Worm (Caenorhabditis elegans) whole organism, L4 larva: ENCODE measurements around the gene ham-2.

ENCODE experiments used
- F37D6.2 ChIP-seq: sonication (generic microtip); optimal IDR thresholded peaks from 2 replicates; lab custom pipeline; 2016; ENCODE audit warnings: mild to moderate bottlenecking, missing genetic modification characterization, missing compliant biosample characterization
- F49E8.2 ChIP-seq: sonication (generic microtip); optimal IDR thresholded peaks from 2 replicates; lab custom pipeline; 2016; ENCODE audit warnings: missing compliant biosample characterization, mild to moderate bottlenecking, missing genetic modification characterization, borderline replicate concordance
- T20F7.1 ChIP-seq: fragments of 200-800 bp; sonication (Bioruptor generic); optimal IDR thresholded peaks from 2 replicates; lab custom pipeline; 2018; ENCODE audit warnings: mild to moderate bottlenecking, missing genetic modification characterization, missing compliant biosample characterization
- arid-1 ChIP-seq: fragments of 200-800 bp; sonication (Bioruptor generic); conservative IDR thresholded peaks from 2 replicates; pipeline ENCODE4 v1.3.6; 2022; ENCODE audit warnings: missing genetic modification reagents, missing genetic modification characterization, missing compliant biosample characterization
- daf-16 ChIP-seq, 3 experiments: sonication (generic microtip); optimal IDR thresholded peaks; 2 replicates each; lab custom pipeline; 2016 to 2017; ENCODE audit warnings: missing genetic modification characterization in 3 of 3, missing genetic modification reagents in 3 of 3, mild to moderate bottlenecking in 2 of 3, missing compliant biosample characterization in 2 of 3, missing biosample characterization in 1 of 3, moderate library complexity in 1 of 3
- daf-19 ChIP-seq: fragments of 200-800 bp; sonication (Bioruptor generic); conservative IDR thresholded peaks from 2 replicates; pipeline ENCODE4 v1.3.6; 2022; ENCODE audit warnings: missing genetic modification characterization, missing compliant biosample characterization
- dmd-6 ChIP-seq: fragments of 200-800 bp; sonication (Bioruptor generic); IDR thresholded peaks from 2 replicates; pipeline ENCODE4 v1.3.6; 2022; ENCODE audit warnings: missing genetic modification reagents, missing genetic modification characterization, missing compliant biosample characterization
- dmd-8 ChIP-seq: fragments of 200-800 bp; sonication (Bioruptor generic); IDR thresholded peaks from 2 replicates; pipeline ENCODE4 v1.3.6; 2022; ENCODE audit warnings: missing genetic modification characterization, missing compliant biosample characterization
- dpl-1 ChIP-seq: fragments of 150-350 bp; optimal IDR thresholded peaks from 2 replicates; lab custom pipeline; 2014; ENCODE audit warnings: missing biosample characterization, missing genetic modification reagents, missing genetic modification characterization
- dve-1 ChIP-seq: sonication (generic microtip); optimal IDR thresholded peaks from 2 replicates; lab custom pipeline; 2017; ENCODE audit warnings: antibody characterized with exemption, mild to moderate bottlenecking, missing genetic modification characterization, missing compliant biosample characterization; ENCODE audit not compliant: insufficient read depth
- egl-43 ChIP-seq: fragments of 200-800 bp; sonication (Bioruptor generic); IDR thresholded peaks from 2 replicates; pipeline ENCODE4 v1.3.6; 2022; ENCODE audit warnings: missing genetic modification reagents, missing genetic modification characterization, missing compliant biosample characterization
- hlh-11 ChIP-seq: fragments of 200-800 bp; sonication (Bioruptor generic); optimal IDR thresholded peaks from 2 replicates; lab custom pipeline; 2018; ENCODE audit warnings: mild to moderate bottlenecking, missing genetic modification characterization, missing compliant biosample characterization
- hlh-30 ChIP-seq: sonication (generic microtip); optimal IDR thresholded peaks from 2 replicates; lab custom pipeline; 2017; ENCODE audit warnings: antibody characterized with exemption, mild to moderate bottlenecking, missing genetic modification characterization, missing compliant biosample characterization; ENCODE audit not compliant: insufficient read depth
- jun-1 ChIP-seq: fragments of 150-350 bp; optimal IDR thresholded peaks from 2 replicates; lab custom pipeline; 2014; ENCODE audit warnings: missing biosample characterization, missing genetic modification reagents, missing genetic modification characterization
- lin-1 ChIP-seq: fragments of 200-800 bp; sonication (Bioruptor generic); IDR thresholded peaks from 2 replicates; pipeline ENCODE4 v1.3.6; 2022; ENCODE audit warnings: missing genetic modification reagents, missing genetic modification characterization, missing compliant biosample characterization
- lin-13 ChIP-seq: fragments of 150-350 bp; optimal IDR thresholded peaks from 2 replicates; lab custom pipeline; 2014; ENCODE audit warnings: missing biosample characterization, missing genetic modification reagents, missing genetic modification characterization
- lin-29 ChIP-seq: fragments of 200-800 bp; sonication (Bioruptor generic); IDR thresholded peaks from 2 replicates; pipeline ENCODE4 v1.3.6; 2022; ENCODE audit warnings: missing genetic modification reagents, missing genetic modification characterization, missing compliant biosample characterization
- lin-38 ChIP-seq: fragments of 200-800 bp; sonication (Bioruptor generic); IDR thresholded peaks from 2 replicates; pipeline ENCODE4 v1.3.6; 2022; ENCODE audit warnings: missing genetic modification reagents, missing genetic modification characterization, missing compliant biosample characterization
- lir-3 ChIP-seq: sonication (generic microtip); optimal IDR thresholded peaks from 2 replicates; lab custom pipeline; 2016; ENCODE audit warnings: mild to moderate bottlenecking, missing genetic modification characterization, missing compliant biosample characterization
- lsy-2 ChIP-seq, 2 experiments: fragments of 150-350 bp in 1 of 2; sonication (generic microtip) in 1 of 2; optimal IDR thresholded peaks; 2 replicates each; lab custom pipeline; 2014 to 2017; ENCODE audit warnings: missing biosample characterization in 2 of 2, missing genetic modification characterization in 2 of 2
- mdl-1 ChIP-seq, 2 experiments: fragments of 150-350 bp in 1 of 2; sonication (generic microtip) in 1 of 2; optimal IDR thresholded peaks; 2 replicates each; lab custom pipeline; 2014 to 2017; ENCODE audit warnings: missing biosample characterization in 2 of 2, missing genetic modification characterization in 2 of 2
- mdt-29 ChIP-seq: fragments of 200-800 bp; sonication (Bioruptor generic); IDR thresholded peaks from 2 replicates; pipeline ENCODE4 v1.3.6; 2022; ENCODE audit warnings: missing genetic modification reagents, missing genetic modification characterization, missing compliant biosample characterization
- mep-1 ChIP-seq: fragments of 150-350 bp; sonication (generic microtip); optimal IDR thresholded peaks from 3 replicates; lab custom pipeline; 2014; ENCODE audit warnings: missing biosample characterization, missing genetic modification characterization
- mes-2 ChIP-seq: sonication (generic microtip); optimal IDR thresholded peaks from 2 replicates; lab custom pipeline; 2016; ENCODE audit warnings: missing genotype, mild to moderate bottlenecking, missing genetic modification characterization, missing compliant biosample characterization; ENCODE audit not compliant: poor library complexity, severe bottlenecking
- mxl-2 ChIP-seq: fragments of 200-800 bp; sonication (Bioruptor generic); conservative IDR thresholded peaks from 2 replicates; pipeline ENCODE4 v1.3.6; 2022; ENCODE audit warnings: missing genetic modification reagents, missing genetic modification characterization, missing compliant biosample characterization
- mxl-3 ChIP-seq: fragments of 200-800 bp; sonication (Bioruptor generic); optimal IDR thresholded peaks from 2 replicates; lab custom pipeline; 2018; ENCODE audit warnings: mild to moderate bottlenecking, missing genetic modification characterization, missing compliant biosample characterization
- nhr-10 ChIP-seq: fragments of 150-350 bp; optimal IDR thresholded peaks from 2 replicates; lab custom pipeline; 2014; ENCODE audit warnings: missing biosample characterization, missing genetic modification characterization
- nhr-102 ChIP-seq: sonication (generic microtip); optimal IDR thresholded peaks from 2 replicates; lab custom pipeline; 2016; ENCODE audit warnings: mild to moderate bottlenecking, missing genetic modification characterization, moderate library complexity, missing compliant biosample characterization
- nhr-11 ChIP-seq: fragments of 150-350 bp; optimal IDR thresholded peaks from 2 replicates; lab custom pipeline; 2014; ENCODE audit warnings: missing biosample characterization, missing genetic modification characterization
- nhr-111 ChIP-seq: fragments of 200-800 bp; sonication (Bioruptor generic); optimal IDR thresholded peaks from 2 replicates; lab custom pipeline; 2018; ENCODE audit warnings: mild to moderate bottlenecking, missing genetic modification characterization, missing compliant biosample characterization
- nhr-237 ChIP-seq: sonication (generic microtip); optimal IDR thresholded peaks from 2 replicates; lab custom pipeline; 2017; ENCODE audit warnings: missing biosample characterization, missing genetic modification characterization
- nhr-25 ChIP-seq: sonication (generic microtip); optimal IDR thresholded peaks from 2 replicates; lab custom pipeline; 2017; ENCODE audit warnings: missing genetic modification characterization, mild to moderate bottlenecking, missing compliant biosample characterization, antibody characterized with exemption, moderate library complexity, borderline replicate concordance; ENCODE audit not compliant: insufficient read depth
- nhr-28 ChIP-seq: fragments of 150-350 bp; optimal IDR thresholded peaks from 2 replicates; lab custom pipeline; 2014; ENCODE audit warnings: missing biosample characterization, missing genetic modification characterization
- nhr-42 ChIP-seq: fragments of 200-800 bp; sonication (Bioruptor generic); IDR thresholded peaks from 2 replicates; pipeline ENCODE4 v1.3.6; 2022; ENCODE audit warnings: missing genetic modification characterization, missing compliant biosample characterization
- nhr-48 ChIP-seq: sonication (generic microtip); optimal IDR thresholded peaks from 2 replicates; lab custom pipeline; 2016; ENCODE audit warnings: mild to moderate bottlenecking, missing genetic modification characterization, missing compliant biosample characterization
- pha-4 ChIP-seq, 2 experiments: fragments of 150-350 bp in 1 of 2; fragments of 200-800 bp in 1 of 2; sonication (Bioruptor generic) in 1 of 2; IDR thresholded peaks in 1 of 2; optimal IDR thresholded peaks in 1 of 2; 2 replicates each; pipeline versions ENCODE4 v1.3.6 to Lab custom; 2014 to 2022; ENCODE audit warnings: missing genetic modification characterization in 2 of 2, missing genetic modification reagents in 2 of 2, missing biosample characterization in 1 of 2, missing compliant biosample characterization in 1 of 2
- php-3 ChIP-seq: fragments of 200-800 bp; sonication (Bioruptor generic); IDR thresholded peaks from 2 replicates; pipeline ENCODE4 v1.3.6; 2022; ENCODE audit warnings: missing genetic modification reagents, missing genetic modification characterization, missing compliant biosample characterization
- pqm-1 ChIP-seq: sonication (generic microtip); optimal IDR thresholded peaks from 2 replicates; lab custom pipeline; 2017; ENCODE audit warnings: missing biosample characterization, missing genetic modification characterization
- saeg-2 ChIP-seq: fragments of 200-800 bp; sonication (Bioruptor generic); IDR thresholded peaks from 2 replicates; pipeline ENCODE4 v1.3.6; 2022; ENCODE audit warnings: missing genetic modification reagents, missing genetic modification characterization, missing compliant biosample characterization
- snpc-4 ChIP-seq: fragments of 150-350 bp; optimal IDR thresholded peaks from 2 replicates; lab custom pipeline; 2014; ENCODE audit warnings: missing biosample characterization, missing genetic modification characterization
- unc-39 ChIP-seq: sonication (generic microtip); optimal IDR thresholded peaks from 2 replicates; lab custom pipeline; 2017; ENCODE audit warnings: missing biosample characterization, missing genetic modification characterization
- unc-62 ChIP-seq, 3 experiments: fragments of 150-350 bp in 1 of 3; sonication (generic microtip); optimal IDR thresholded peaks in 2 of 3; peaks in 1 of 3; 1 replicate in 1 of 3; 2 replicates in 2 of 3; lab custom pipeline; 2014 to 2017; ENCODE audit warnings: missing biosample characterization in 3 of 3, missing genetic modification characterization in 3 of 3, missing genetic modification reagents in 3 of 3, missing genotype in 1 of 3
- vab-7 ChIP-seq: fragments of 200-800 bp; sonication (Bioruptor generic); IDR thresholded peaks from 2 replicates; pipeline ENCODE4 v1.3.6; 2022; ENCODE audit warnings: missing genetic modification reagents, missing genetic modification characterization, missing compliant biosample characterization

Gene ham-2

DNA sequence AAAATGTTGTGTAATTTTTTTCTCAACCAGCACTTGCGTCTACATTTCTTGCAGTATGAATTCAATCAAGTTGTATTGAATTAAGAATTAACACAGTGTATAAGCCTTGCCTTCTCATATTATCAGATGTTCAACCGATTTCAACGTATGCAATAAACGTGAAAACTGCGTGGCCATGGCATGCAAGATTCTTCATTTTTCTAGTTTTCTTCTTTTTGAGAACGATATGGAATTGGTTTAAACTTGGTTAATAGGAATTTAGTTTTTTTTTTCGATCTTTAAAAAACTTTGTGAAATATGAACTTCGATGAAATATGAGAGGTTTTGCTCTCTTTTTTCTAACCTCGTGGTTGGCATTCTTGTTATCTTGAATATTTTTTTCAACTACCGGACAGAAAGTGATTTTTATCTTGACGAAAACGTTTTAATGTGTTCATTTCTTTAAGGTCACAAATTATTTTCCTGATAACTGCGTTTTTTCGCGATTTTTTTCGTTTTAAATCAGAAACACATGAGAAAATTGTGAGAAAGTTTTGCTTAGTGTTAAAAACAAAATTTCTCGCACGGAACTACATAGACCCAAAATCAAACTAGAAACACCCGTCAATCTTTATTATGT, 23.9 kb upstream of the ham-2 start (continued):
- no peak for TF ChIP-seq dmd-8 (GFP tag; lab: Robert Waterston, UW)
- 0 out of 2 replicates have a peak, but pooled peaks have one; percentile 42 for TF ChIP-seq php-3
- TF ChIP-seq snpc-4 (tag; lab: Kevin White, UChicago), result no peak
- TF ChIP-seq mxl-2, result peak; percentile 71; the same call in 1 of the 2 replicates
- no peak for TF ChIP-seq unc-39 (tag; lab: Kevin White, UChicago)
- TF ChIP-seq hlh-11, result peak; percentile 59
- TF ChIP-seq hlh-30 (tag; lab: Kevin White, UChicago), result peak; percentile 50
- TF ChIP-seq pqm-1 (tag; lab: Kevin White, UChicago), result peak; percentile 78
- TF ChIP-seq daf-16 (GFP tag; optimal IDR thresholded peaks at IDR 0.05; lab: Kevin White, UChicago), result no peak
- TF ChIP-seq daf-16 (tag; optimal IDR thresholded peaks at IDR 0.05; lab: Kevin White, UChicago), result peak; percentile 43
- no peak for TF ChIP-seq mep-1 (tag; lab: Kevin White, UChicago)
- TF ChIP-seq mdl-1 (tag; optimal IDR thresholded peaks at IDR 0.05; lab: Kevin White, UChicago), result peak in 1 of 2 experiments; percentile 65
- TF ChIP-seq pha-4 (GFP tag; IDR thresholded peaks at IDR 0.05; lab: Robert Waterston, UW), result no peak
- TF ChIP-seq pha-4 (tag; optimal IDR thresholded peaks at IDR 0.05; lab: Kevin White, UChicago), result no peak
- no peak for TF ChIP-seq nhr-25 (tag; lab: Kevin White, UChicago)
- TF ChIP-seq dmd-6 (GFP tag; lab: Robert Waterston, UW), result peak; percentile 84
- TF ChIP-seq unc-62 (GFP tag; optimal IDR thresholded peaks at IDR 0.05 in 1 of 2; lab: Kevin White, UChicago), result peak in 1 of 2 experiments; percentile 57
- TF ChIP-seq unc-62 (tag; optimal IDR thresholded peaks at IDR 0.05; lab: Kevin White, UChicago), result no peak
- TF ChIP-seq F49E8.2 (tag; lab: Kevin White, UChicago), result no peak
- no peak for TF ChIP-seq nhr-237

DNA sequence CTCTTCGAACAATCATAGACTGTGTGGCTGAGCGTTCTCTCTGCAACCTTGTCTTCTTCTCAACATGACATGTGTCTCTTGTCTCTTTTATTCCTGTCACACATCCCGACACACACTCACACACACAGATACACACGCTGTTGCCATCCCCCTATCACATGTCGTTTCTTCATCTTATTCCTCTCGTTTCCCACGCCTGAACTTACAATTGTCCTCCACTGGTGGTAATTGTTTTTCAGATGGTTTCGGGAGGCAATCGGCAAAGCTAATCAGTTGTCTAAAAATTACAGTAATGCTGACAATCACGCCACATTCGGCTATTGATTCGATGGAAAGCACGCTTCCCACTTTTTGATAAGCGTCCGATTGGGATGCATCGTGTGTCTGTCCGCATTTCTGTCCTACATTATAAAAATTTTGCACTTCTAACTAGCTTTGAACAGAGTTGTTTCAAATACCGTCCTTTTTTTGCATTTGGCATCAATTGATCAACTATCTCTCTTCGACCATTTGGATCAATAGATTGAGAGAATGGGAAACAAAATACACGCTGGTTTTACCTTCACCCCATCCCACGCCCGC, 22.2 kb upstream of the ham-2 start, which contains the start of gene nhr-35:
Gene nhr-35, plus strand, starts transcription at position 532 of the 582 bp plus-strand sequence.
- peak; percentile 81; the same call in 1 of the 2 replicates for TF ChIP-seq lin-1 (GFP tag; lab: Robert Waterston, UW)
- 0 out of 2 replicates have a peak, but pooled peaks have one; percentile 18 for TF ChIP-seq egl-43 (GFP tag; lab: Robert Waterston, UW)
- no peak for TF ChIP-seq vab-7
- peak; percentile 53 to 100 for TF ChIP-seq unc-62 (GFP tag; optimal IDR thresholded peaks at IDR 0.05 in 1 of 2; lab: Kevin White, UChicago)
- no peak for TF ChIP-seq unc-62 (tag; optimal IDR thresholded peaks at IDR 0.05; lab: Kevin White, UChicago)
- 0 out of 2 replicates have a peak, but pooled peaks have one; percentile 15 for TF ChIP-seq arid-1 (GFP tag; lab: Robert Waterston, UW)
- TF ChIP-seq F37D6.2 (tag; lab: Kevin White, UChicago), result no peak
- TF ChIP-seq mxl-3, result peak; percentile 100
- TF ChIP-seq lsy-2 (tag; optimal IDR thresholded peaks at IDR 0.05; lab: Kevin White, UChicago), result peak; percentile 22 to 70
- no peak for TF ChIP-seq lin-29 (GFP tag; lab: Robert Waterston, UW)
- peak; percentile 66; the same call in 1 of the 2 replicates for TF ChIP-seq nhr-42 (GFP tag; lab: Robert Waterston, UW)
- TF ChIP-seq nhr-11, result peak; percentile 70
- peak; percentile 29 for TF ChIP-seq jun-1 (tag; lab: Kevin White, UChicago)
- TF ChIP-seq daf-19, result 0 out of 2 replicates have a peak, but pooled peaks have one; percentile 9
- peak; percentile 75 for TF ChIP-seq lin-13 (GFP tag; lab: Kevin White, UChicago)
- peak; percentile 93 for TF ChIP-seq nhr-48
- TF ChIP-seq dve-1, result peak; percentile 94
- peak; percentile 90 for TF ChIP-seq mxl-2
- TF ChIP-seq daf-16 (GFP tag; optimal IDR thresholded peaks at IDR 0.05; lab: Kevin White, UChicago), result peak; percentile 22 to 73
- TF ChIP-seq daf-16 (tag; optimal IDR thresholded peaks at IDR 0.05; lab: Kevin White, UChicago), result peak; percentile 96
- TF ChIP-seq nhr-10 (tag; lab: Kevin White, UChicago), result no peak
- no peak for TF ChIP-seq nhr-111 (GFP tag; lab: Kevin White, UChicago)
- TF ChIP-seq mes-2 (tag; lab: Kevin White, UChicago), result peak; percentile 38
- peak; percentile 100 for TF ChIP-seq dmd-6 (GFP tag; lab: Robert Waterston, UW)
- TF ChIP-seq lir-3 (tag; lab: Kevin White, UChicago), result no peak
- TF ChIP-seq hlh-30 (tag; lab: Kevin White, UChicago), result peak; percentile 99
- peak; percentile 73; the same call in 1 of the 2 replicates for TF ChIP-seq mdt-29 (GFP tag; lab: Robert Waterston, UW)
- peak; percentile 97 for TF ChIP-seq nhr-28 (tag; lab: Kevin White, UChicago)
- TF ChIP-seq nhr-102, result peak; percentile 93
- peak; percentile 98 for TF ChIP-seq hlh-11
- peak; percentile 79 for TF ChIP-seq T20F7.1 (GFP tag; lab: Kevin White, UChicago)
- peak; percentile 75 for TF ChIP-seq saeg-2 (GFP tag; lab: Robert Waterston, UW)
- peak; percentile 9 for TF ChIP-seq dpl-1 (GFP tag; lab: Kevin White, UChicago)
- TF ChIP-seq lin-38 (GFP tag; lab: Robert Waterston, UW), result peak; percentile 36; the same call in 1 of the 2 replicates
